Fruit fly (Drosophila melanogaster): ENCODE results near the gene ssh.

DNA sequence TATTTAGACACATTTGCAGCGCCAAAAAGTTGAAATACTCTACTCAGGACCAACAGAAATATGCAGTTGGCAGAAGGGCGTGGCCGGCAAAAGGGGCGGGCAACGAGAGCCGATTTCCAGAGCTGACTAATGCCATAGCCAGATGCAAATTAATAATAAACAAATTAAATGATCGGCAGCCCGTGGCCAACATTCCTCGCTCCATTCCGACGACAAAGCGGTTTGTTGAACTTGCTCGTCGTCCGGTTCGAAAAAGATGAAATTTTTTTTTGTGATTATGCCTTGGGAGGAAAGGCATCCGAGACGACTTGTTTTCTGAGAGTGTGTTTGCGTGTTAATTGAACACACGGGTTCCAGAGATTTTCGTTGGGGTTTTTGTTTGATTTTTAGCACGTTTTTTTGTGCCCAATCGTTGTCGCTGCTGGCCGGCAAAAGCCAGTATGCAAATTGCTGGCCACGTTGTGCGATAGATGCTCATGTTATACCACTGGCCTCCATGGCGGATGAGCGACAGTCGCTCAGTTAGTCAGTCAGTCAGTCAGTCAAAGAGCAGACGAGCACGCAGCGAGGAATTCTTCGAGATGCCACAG, 55.4 kb downstream of the ssh start:
- TF ChIP-seq CG9948 (tag; optimal IDR thresholded peaks at IDR 0.05): no peak
- peak; percentile 89 for TF ChIP-seq EcR (GFP tag; optimal IDR thresholded peaks at IDR 0.05)
- no peak for TF ChIP-seq CG13204 (GFP tag; optimal IDR thresholded peaks at IDR 0.05)
- no peak for TF ChIP-seq D1 (tag; optimal IDR thresholded peaks at IDR 0.05)
- no peak for TF ChIP-seq Ets98B (GFP tag; IDR thresholded peaks at IDR 0.05)
- no peak for TF ChIP-seq Pif1A (GFP tag; optimal IDR thresholded peaks at IDR 0.05)
